Fruit fly (Drosophila melanogaster): ENCODE data around the gene Dsk.

Gene Dsk

DNA sequence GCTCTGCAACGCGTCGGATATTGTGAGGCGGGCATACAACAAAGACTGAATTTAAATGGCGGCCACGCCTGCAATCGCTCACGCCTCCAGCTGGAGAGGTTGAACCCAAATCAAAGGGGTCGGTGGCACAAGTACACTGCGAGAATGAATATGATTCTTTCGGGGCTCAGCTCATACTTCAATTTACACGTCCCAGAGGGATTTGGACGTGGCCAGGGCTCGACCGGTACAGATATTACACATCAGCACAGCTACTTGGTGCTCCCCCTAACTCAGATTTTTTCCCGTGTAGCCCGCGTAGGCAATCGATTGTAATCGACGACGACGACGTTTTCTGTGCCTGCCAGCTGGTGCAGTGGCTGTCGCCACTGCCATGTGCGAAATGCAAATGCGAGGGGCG is 24.0 kb upstream of the Dsk start (continued):
- TF ChIP-seq H2.0 (GFP tag; IDR thresholded peaks at IDR 0.05) (peak; percentile 85), Fer2 (tag; optimal IDR thresholded peaks at IDR 0.05) (no peak), unc-4 (GFP tag; IDR thresholded peaks at IDR 0.05; ENCODE audit: partially characterized antibody) (no peak), Dip3 (GFP tag; optimal IDR thresholded peaks at IDR 0.05) (peak; percentile 47), CG30020 (tag; optimal IDR thresholded peaks at IDR 0.05) (no peak), CG8089 (GFP tag; optimal IDR thresholded peaks at IDR 0.05) (peak; percentile 77), pzg (GFP tag; optimal IDR thresholded peaks at IDR 0.05) (no peak), pros (GFP tag; optimal IDR thresholded peaks at IDR 0.05) (no peak), Max (GFP tag; optimal IDR thresholded peaks at IDR 0.05) (peak; percentile 40), nau (GFP tag; optimal IDR thresholded peaks at IDR 0.05) (peak; percentile 66), Oaz (GFP tag; IDR thresholded peaks at IDR 0.05) (peak; percentile 71), Neu2 (GFP tag; optimal IDR thresholded peaks at IDR 0.05; ENCODE audit: borderline replicate concordance) (no peak), CG8924 (tag; optimal IDR thresholded peaks at IDR 0.05) (peak; percentile 64), CG18262 (tag; optimal IDR thresholded peaks at IDR 0.05) (peak; percentile 71), NfI (GFP tag; optimal IDR thresholded peaks at IDR 0.05) (peak; percentile 70), Dp (GFP tag; optimal IDR thresholded peaks at IDR 0.05) (no peak), CG2202 (tag; optimal IDR thresholded peaks at IDR 0.05) (no peak), CG9437 (GFP tag; optimal IDR thresholded peaks at IDR 0.05) (peak; percentile 39), CG10959 (GFP tag; IDR thresholded peaks at IDR 0.05) (peak; percentile 74), CG7987 (GFP tag; optimal IDR thresholded peaks at IDR 0.05) (peak; percentile 46), CG9609 (GFP tag; optimal IDR thresholded peaks at IDR 0.05) (peak; percentile 70), so (GFP tag; IDR thresholded peaks at IDR 0.05) (peak; percentile 88), CG3995 (GFP tag; optimal IDR thresholded peaks at IDR 0.05) (no peak), br (optimal IDR thresholded peaks at IDR 0.05) (no peak), gem (tag; optimal IDR thresholded peaks at IDR 0.05) (peak; percentile 78), dysf (GFP tag; IDR thresholded peaks at IDR 0.05) (peak; percentile 91), danr (GFP tag; IDR thresholded peaks at IDR 0.05) (peak; percentile 73), CG31365 (tag; optimal IDR thresholded peaks at IDR 0.05) (peak; percentile 31), vvl (GFP tag; IDR thresholded peaks at IDR 0.05) (peak; percentile 93), chinmo (GFP tag; IDR thresholded peaks at IDR 0.05; ENCODE audit: partially characterized antibody) (no peak), PHDP (tag; optimal IDR thresholded peaks at IDR 0.05) (peak; percentile 61), CG8290 (GFP tag; optimal IDR thresholded peaks at IDR 0.05) (no peak), CG8290 (tag; optimal IDR thresholded peaks at IDR 0.05) (peak in 1 of 2 experiments; percentile 95), stwl (tag; optimal IDR thresholded peaks at IDR 0.05) (no peak), CG7786 (GFP tag; optimal IDR thresholded peaks at IDR 0.05) (peak; percentile 65), tgo (GFP tag; IDR thresholded peaks at IDR 0.05) (peak; percentile 90), ind (GFP tag; optimal IDR thresholded peaks at IDR 0.05) (peak; percentile 88), jumu (GFP tag; optimal IDR thresholded peaks at IDR 0.05) (peak; percentile 77), Spps (tag; optimal IDR thresholded peaks at IDR 0.05) (peak; percentile 3), Asciz (GFP tag; optimal IDR thresholded peaks at IDR 0.05) (peak; percentile 65), CG14050 (GFP tag; IDR thresholded peaks at IDR 0.05) (peak; percentile 77), CG16779 (GFP tag; IDR thresholded peaks at IDR 0.05) (0 out of 2 replicates have a peak, but pooled peaks have one; percentile 51), CG10543 (GFP tag; optimal IDR thresholded peaks at IDR 0.05) (peak; percentile 36), D19A (tag; optimal IDR thresholded peaks at IDR 0.05) (peak; percentile 57), CG16815 (GFP tag; optimal IDR thresholded peaks at IDR 0.05) (peak; percentile 42), ash1 (GFP tag; optimal IDR thresholded peaks at IDR 0.05) (no peak), caup (GFP tag; optimal IDR thresholded peaks at IDR 0.05; ENCODE audit: severe bottlenecking) (peak; percentile 60), Mad (GFP tag; optimal IDR thresholded peaks at IDR 0.05) (peak; percentile 29), fd96Cb (tag; optimal IDR thresholded peaks at IDR 0.05) (peak; percentile 81), pita (GFP tag; optimal IDR thresholded peaks at IDR 0.05) (no peak), fu2 (GFP tag; optimal IDR thresholded peaks at IDR 0.05) (peak; percentile 61)

Measured in whole organism, embryonic.